Worm (Caenorhabditis elegans): ENCODE results near the gene Y48A6B.7.

DNA sequence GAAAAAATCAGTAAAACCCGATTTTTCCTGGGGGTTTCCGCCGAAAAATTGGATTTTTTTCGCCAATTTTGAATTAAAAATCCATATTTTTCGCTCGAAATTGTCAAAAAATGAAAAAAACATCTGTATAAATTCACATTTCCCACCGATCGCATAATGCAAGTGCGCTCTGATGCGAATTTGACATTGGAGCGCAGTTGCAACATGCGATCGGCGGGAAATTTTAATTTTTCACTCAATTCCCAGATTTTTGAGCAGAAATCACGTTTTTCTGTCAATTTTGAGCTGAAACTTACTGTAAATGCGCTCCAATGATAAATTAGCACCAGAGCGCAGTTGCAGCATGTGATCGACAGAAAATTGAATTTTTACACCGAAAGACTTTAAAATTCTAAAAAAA lies 38.2 kb upstream of the Y48A6B.7 start:
- TF ChIP-seq tra-4 (tag; optimal IDR thresholded peaks at IDR 0.05): no peak
- TF ChIP-seq flt-1 (GFP tag; IDR thresholded peaks at IDR 0.05): no peak
- no peak for TF ChIP-seq ets-7 (tag; optimal IDR thresholded peaks at IDR 0.05)
- no peak for TF ChIP-seq ceh-13 (GFP tag; optimal IDR thresholded peaks at IDR 0.05)
- no peak for TF ChIP-seq ama-1 (optimal IDR thresholded peaks at IDR 0.05)
- TF ChIP-seq F13C5.2 (tag; optimal IDR thresholded peaks at IDR 0.05): no peak
- TF ChIP-seq hmbx-1 (tag; optimal IDR thresholded peaks at IDR 0.05): no peak
- no peak for TF ChIP-seq sea-1 (GFP tag; conservative IDR thresholded peaks at IDR 0.05)
- TF ChIP-seq scrt-1 (GFP tag; IDR thresholded peaks at IDR 0.05): no peak
- no peak for TF ChIP-seq tbx-37 (GFP tag; conservative IDR thresholded peaks at IDR 0.05)
- TF ChIP-seq B0310.2 (tag; optimal IDR thresholded peaks at IDR 0.05): no peak
